Fruit fly (Drosophila melanogaster): ENCODE measurements around the gene CG33673.

Gene CG33673

DNA sequence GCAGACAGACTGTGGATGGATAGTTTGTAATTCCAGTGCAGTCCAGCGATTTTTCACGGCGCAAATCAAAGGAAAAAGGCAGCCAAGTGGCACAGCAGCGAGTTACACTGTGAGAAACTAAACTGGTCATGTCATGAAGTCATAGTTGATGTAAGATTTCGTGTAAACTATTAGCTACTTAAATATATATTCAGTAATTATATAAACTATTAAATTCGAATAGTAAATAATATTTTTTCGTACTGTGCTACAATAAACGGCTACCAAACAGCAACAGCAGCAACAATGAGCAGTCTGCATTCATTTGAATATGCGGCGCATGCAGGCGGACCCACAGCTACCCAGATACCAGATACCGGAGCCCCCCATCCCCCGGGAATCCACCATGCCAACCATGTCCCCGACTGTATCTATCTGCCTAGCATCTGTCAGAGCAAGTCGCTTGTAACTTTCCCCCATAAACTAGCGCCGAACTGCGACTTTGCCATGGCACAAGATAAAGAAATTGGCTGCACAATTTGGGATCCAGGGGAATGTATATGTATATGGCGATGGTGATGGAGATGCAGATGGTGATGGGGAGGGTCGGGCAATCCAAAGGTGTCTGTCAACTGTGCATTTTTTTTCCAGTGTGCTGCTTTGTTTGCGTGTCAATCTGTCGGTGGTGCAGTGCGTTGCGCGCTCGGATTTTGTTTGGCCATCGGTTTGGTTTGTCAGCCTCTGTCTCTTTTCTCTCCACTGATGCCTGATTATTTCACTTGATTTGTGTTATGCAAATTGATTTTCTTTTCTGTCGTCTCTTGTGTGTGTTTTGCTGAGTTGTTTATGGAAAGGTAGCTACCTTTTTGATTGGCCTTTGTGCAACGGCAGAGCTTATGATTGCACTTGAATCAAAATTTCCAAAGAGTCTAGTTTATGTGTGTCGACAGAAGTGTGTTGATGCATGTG, 20.3 kb downstream of the CG33673 start:
- TF ChIP-seq CG6163 (GFP tag; IDR thresholded peaks at IDR 0.05) (peak; percentile 79), Eip93F (GFP tag; optimal IDR thresholded peaks at IDR 0.05) (no peak), Eip75B (GFP tag; optimal IDR thresholded peaks at IDR 0.05) (no peak), Lpt (GFP tag; optimal IDR thresholded peaks at IDR 0.05) (peak; percentile 60), CG32006 (GFP tag; optimal IDR thresholded peaks at IDR 0.05) (peak; percentile 88), CG11762 (GFP tag; optimal IDR thresholded peaks at IDR 0.05; ENCODE audit: insufficient read depth) (no peak), Sox14 (GFP tag; optimal IDR thresholded peaks at IDR 0.05) (no peak), fd85E (GFP tag; optimal IDR thresholded peaks at IDR 0.05) (no peak), CG11294 (GFP tag; IDR thresholded peaks at IDR 0.05) (peak; percentile 61; the same call in 1 of the 2 replicates), salr (GFP tag; optimal IDR thresholded peaks at IDR 0.05) (peak in 1 of 2 experiments; percentile 40), acj6 (GFP tag; optimal IDR thresholded peaks at IDR 0.05) (peak; percentile 30), eg (GFP tag; IDR thresholded peaks at IDR 0.05) (peak; percentile 92), CG15336 (GFP tag; IDR thresholded peaks at IDR 0.05) (peak; percentile 89), CG3919 (GFP tag; optimal IDR thresholded peaks at IDR 0.05) (peak; percentile 38), Eip78C (GFP tag) (peak; percentile 64), Hr4 (GFP tag; optimal IDR thresholded peaks at IDR 0.05) (peak; percentile 85), CG4318 (GFP tag; optimal IDR thresholded peaks at IDR 0.05) (peak; percentile 58), svp (GFP tag) (no peak), net (GFP tag; optimal IDR thresholded peaks at IDR 0.05) (peak; percentile 53), CG8119 (GFP tag; IDR thresholded peaks at IDR 0.05) (peak; percentile 91), dac (GFP tag; optimal IDR thresholded peaks at IDR 0.05) (peak; percentile 77), CG1621 (tag; optimal IDR thresholded peaks at IDR 0.05) (no peak), CG10631 (GFP tag; optimal IDR thresholded peaks at IDR 0.05) (peak; percentile 40), achi (GFP tag; optimal IDR thresholded peaks at IDR 0.05) (peak; percentile 62), CG6854 (GFP tag; optimal IDR thresholded peaks at IDR 0.05) (no peak), CG6276 (GFP tag; optimal IDR thresholded peaks at IDR 0.05) (peak; percentile 75), Gug (GFP tag; IDR thresholded peaks at IDR 0.05) (peak; percentile 69), OdsH (GFP tag; optimal IDR thresholded peaks at IDR 0.05) (peak; percentile 50)

DNA sequence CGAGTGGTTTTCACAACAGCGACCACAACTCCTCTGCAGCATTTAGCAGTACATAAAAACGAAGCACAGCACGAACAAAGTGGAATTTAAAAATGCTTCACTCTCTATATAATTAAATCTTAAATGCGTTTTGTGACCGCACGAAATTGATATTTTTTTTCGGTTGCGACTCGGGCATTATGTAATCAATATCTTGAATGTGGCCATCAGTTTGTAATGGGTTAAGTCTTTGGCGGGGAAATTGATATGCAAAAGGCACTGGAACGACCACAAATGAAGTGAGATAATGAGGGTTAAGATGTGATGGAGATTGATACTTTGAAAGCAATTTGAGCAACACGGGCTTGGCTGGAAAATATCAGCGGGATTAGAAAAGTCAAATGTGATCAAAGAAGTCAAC, 22.7 kb downstream of the CG33673 start:
- TF ChIP-seq Lpt (GFP tag; optimal IDR thresholded peaks at IDR 0.05) (no peak), Ets96B (tag; optimal IDR thresholded peaks at IDR 0.05) (no peak), pdm3 (GFP tag; optimal IDR thresholded peaks at IDR 0.05) (no peak), CG6854 (GFP tag; optimal IDR thresholded peaks at IDR 0.05) (no peak), svp (GFP tag) (no peak), salr (GFP tag; optimal IDR thresholded peaks at IDR 0.05) (no peak), CG11762 (GFP tag; optimal IDR thresholded peaks at IDR 0.05; ENCODE audit: insufficient read depth) (no peak), Ets21C (GFP tag; optimal IDR thresholded peaks at IDR 0.05) (no peak), fd59A (GFP tag; optimal IDR thresholded peaks at IDR 0.05) (no peak), CG6276 (GFP tag; optimal IDR thresholded peaks at IDR 0.05) (no peak), CG8632 (GFP tag; optimal IDR thresholded peaks at IDR 0.05) (no peak), CG7368 (GFP tag; optimal IDR thresholded peaks at IDR 0.05) (no peak), Eip75B (GFP tag; optimal IDR thresholded peaks at IDR 0.05) (no peak), CG31627 (GFP tag; optimal IDR thresholded peaks at IDR 0.05) (no peak)

DNA sequence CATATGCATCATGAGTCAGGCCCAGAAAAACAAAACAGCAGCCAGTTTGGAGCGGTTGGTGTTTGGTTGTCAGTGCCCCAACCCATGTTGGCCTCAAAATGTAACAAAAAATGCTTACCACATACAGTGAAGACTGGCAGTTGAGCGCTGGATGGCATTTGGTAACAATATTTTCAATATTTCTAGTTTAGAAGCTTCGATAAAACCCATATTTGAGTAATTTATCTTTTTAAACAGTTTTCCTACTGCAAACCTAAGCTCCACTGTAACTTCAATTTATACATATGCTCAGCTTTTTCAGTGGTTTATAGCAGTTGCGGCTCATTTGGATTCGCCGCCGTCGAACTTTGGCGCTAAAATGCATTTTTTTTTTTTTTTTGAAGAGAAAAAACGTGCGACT, 30.1 kb downstream of the CG33673 start:
- TF ChIP-seq CG3919 (GFP tag; optimal IDR thresholded peaks at IDR 0.05) (peak; percentile 11), CG10631 (GFP tag; optimal IDR thresholded peaks at IDR 0.05) (no peak), svp (GFP tag) (peak; percentile 58), OdsH (GFP tag; optimal IDR thresholded peaks at IDR 0.05) (peak; percentile 71), Gug (GFP tag; IDR thresholded peaks at IDR 0.05) (peak; percentile 74), spab (GFP tag; optimal IDR thresholded peaks at IDR 0.05) (no peak), fkh (GFP tag; optimal IDR thresholded peaks at IDR 0.05) (no peak), lz (GFP tag; optimal IDR thresholded peaks at IDR 0.05) (peak; percentile 14), Eip75B (GFP tag; optimal IDR thresholded peaks at IDR 0.05) (no peak), Eip78C (GFP tag) (peak; percentile 71), Sox15 (GFP tag; optimal IDR thresholded peaks at IDR 0.05) (no peak), CG6808 (GFP tag; optimal IDR thresholded peaks at IDR 0.05) (no peak), eg (GFP tag; IDR thresholded peaks at IDR 0.05) (peak; percentile 94), esn (GFP tag; optimal IDR thresholded peaks at IDR 0.05) (peak; percentile 25), CG32006 (GFP tag; optimal IDR thresholded peaks at IDR 0.05) (peak; percentile 73), salr (GFP tag; optimal IDR thresholded peaks at IDR 0.05) (no peak), CG16779 (tag; optimal IDR thresholded peaks at IDR 0.05) (no peak), cyc (GFP tag; optimal IDR thresholded peaks at IDR 0.05) (no peak), Hr39 (GFP tag; optimal IDR thresholded peaks at IDR 0.05) (no peak), CG8319 (GFP tag; optimal IDR thresholded peaks at IDR 0.05) (no peak), CG3032 (tag; optimal IDR thresholded peaks at IDR 0.05) (no peak), fd59A (GFP tag; optimal IDR thresholded peaks at IDR 0.05) (no peak), CG6854 (GFP tag; optimal IDR thresholded peaks at IDR 0.05) (no peak), Hr4 (GFP tag; optimal IDR thresholded peaks at IDR 0.05) (peak; percentile 75)

Data from whole organism, prepupa.